Worm (Caenorhabditis elegans) whole organism, L4/young adult: ENCODE results near the gene alkb-7.

ENCODE experiments used
- dao-5 ChIP-seq: sonication (generic microtip); optimal IDR thresholded peaks from 2 replicates; lab custom pipeline; 2016; ENCODE audit warnings: missing genotype, missing genetic modification characterization, moderate library complexity, missing compliant biosample characterization
- him-1 ChIP-seq: sonication (generic microtip); optimal IDR thresholded peaks from 2 replicates; lab custom pipeline; 2016; ENCODE audit warnings: missing genotype, missing genetic modification reagents, missing genetic modification characterization, missing compliant biosample characterization

- TF ChIP-seq him-1 (tag; lab: Kevin White, UChicago) (no peak), dao-5 (no peak)
Measured at ce11 chrII:12798814-12799213, 10.9 kb upstream of the alkb-7 start.
